Worm (Caenorhabditis elegans) whole organism, young adult: ENCODE measurements around the gene ogdh-1.
A peak's percentile ranks its signal among the peaks of the same experiment; 100 is the strongest.

ENCODE experiments used
- B0336.3 ChIP-seq: fragments of 200-800 bp; sonication (Bioruptor generic); IDR thresholded peaks from 2 replicates; pipeline ENCODE4 v1.3.6; 2022; ENCODE audit warnings: missing genetic modification characterization, missing compliant biosample characterization
- C06A6.2 ChIP-seq: fragments of 200-800 bp; sonication (Bioruptor generic); conservative IDR thresholded peaks from 2 replicates; pipeline ENCODE4 v1.3.6; 2022; ENCODE audit warnings: missing genetic modification characterization, missing compliant biosample characterization
- D2030.7 ChIP-seq: fragments of 200-800 bp; sonication (Bioruptor generic); IDR thresholded peaks from 2 replicates; pipeline ENCODE4 v1.3.6; 2022; ENCODE audit warnings: missing genetic modification reagents, missing genetic modification characterization, missing compliant biosample characterization
- F22D6.2 ChIP-seq: sonication (generic microtip); optimal IDR thresholded peaks from 2 replicates; lab custom pipeline; 2016; ENCODE audit warnings: mild to moderate bottlenecking, missing genetic modification characterization, missing compliant biosample characterization
- F33H1.4 ChIP-seq: fragments of 200-800 bp; sonication (Bioruptor generic); IDR thresholded peaks from 2 replicates; pipeline ENCODE4 v1.3.6; 2022; ENCODE audit warnings: missing genetic modification reagents, missing genetic modification characterization, missing compliant biosample characterization
- F49E8.2 ChIP-seq: sonication (generic microtip); optimal IDR thresholded peaks from 3 replicates; lab custom pipeline; 2017; ENCODE audit warnings: missing genetic modification characterization, mild to moderate bottlenecking, missing compliant biosample characterization, antibody characterized with exemption, moderate library complexity; ENCODE audit not compliant: insufficient read depth
- F52B5.7 ChIP-seq: sonication (generic microtip); optimal IDR thresholded peaks from 2 replicates; lab custom pipeline; 2016; ENCODE audit warnings: mild to moderate bottlenecking, missing genetic modification characterization, missing compliant biosample characterization
- F57C9.4 ChIP-seq: sonication (generic microtip); optimal IDR thresholded peaks from 2 replicates; lab custom pipeline; 2017; ENCODE audit warnings: mild to moderate bottlenecking, missing genetic modification characterization, missing compliant biosample characterization
- Y67H2A.10 ChIP-seq: fragments of 200-800 bp; sonication (Bioruptor generic); conservative IDR thresholded peaks from 2 replicates; pipeline ENCODE4 v1.3.6; 2022; ENCODE audit warnings: missing genetic modification reagents, missing genetic modification characterization, missing compliant biosample characterization
- aptf-3 ChIP-seq: fragments of 200-800 bp; sonication (Bioruptor generic); IDR thresholded peaks from 2 replicates; pipeline ENCODE4 v1.3.6; 2022; ENCODE audit warnings: missing genetic modification characterization, missing compliant biosample characterization
- attf-5 ChIP-seq: fragments of 200-800 bp; sonication (Bioruptor generic); optimal IDR thresholded peaks from 2 replicates; lab custom pipeline; 2018; ENCODE audit warnings: mild to moderate bottlenecking, missing genetic modification characterization, missing compliant biosample characterization
- bed-2 ChIP-seq: fragments of 200-800 bp; sonication (Bioruptor generic); IDR thresholded peaks from 2 replicates; pipeline ENCODE4 v1.3.6; 2022; ENCODE audit warnings: missing genetic modification reagents, missing genetic modification characterization, missing compliant biosample characterization
- cebp-1 ChIP-seq, 2 experiments: fragments of 200-800 bp in 1 of 2; sonication (Bioruptor generic) in 1 of 2; sonication (generic microtip) in 1 of 2; IDR thresholded peaks in 1 of 2; optimal IDR thresholded peaks in 1 of 2; 2 replicates each; pipeline versions ENCODE4 v1.3.6 to Lab custom; 2017 to 2022; ENCODE audit warnings: missing compliant biosample characterization in 2 of 2, missing genetic modification characterization in 2 of 2, mild to moderate bottlenecking in 1 of 2, missing genetic modification reagents in 1 of 2, moderate library complexity in 1 of 2
- ceh-27 ChIP-seq: fragments of 200-800 bp; sonication (Bioruptor generic); optimal IDR thresholded peaks from 2 replicates; lab custom pipeline; 2018; ENCODE audit warnings: mild to moderate bottlenecking, missing genetic modification characterization, moderate library complexity, missing compliant biosample characterization
- ceh-58 ChIP-seq: fragments of 200-800 bp; sonication (Bioruptor generic); IDR thresholded peaks from 2 replicates; pipeline ENCODE4 v1.3.6; 2022; ENCODE audit warnings: missing genetic modification characterization, missing compliant biosample characterization
- dox-1 ChIP-seq: fragments of 200-800 bp; sonication (Bioruptor generic); IDR thresholded peaks from 2 replicates; pipeline ENCODE4 v1.3.6; 2022; ENCODE audit warnings: missing genetic modification reagents, missing genetic modification characterization, missing compliant biosample characterization
- ekl-4 ChIP-seq: fragments of 200-800 bp; sonication (Bioruptor generic); IDR thresholded peaks from 2 replicates; pipeline ENCODE4 v1.3.6; 2022; ENCODE audit warnings: missing genetic modification reagents, missing genetic modification characterization, missing compliant biosample characterization
- ets-4 ChIP-seq: fragments of 200-800 bp; sonication (Bioruptor generic); optimal IDR thresholded peaks from 2 replicates; lab custom pipeline; 2018; ENCODE audit warnings: mild to moderate bottlenecking, missing genetic modification characterization, missing compliant biosample characterization
- fkh-3 ChIP-seq: sonication (generic microtip); optimal IDR thresholded peaks from 2 replicates; lab custom pipeline; 2016; ENCODE audit warnings: mild to moderate bottlenecking, missing genetic modification characterization, missing compliant biosample characterization
- him-1 ChIP-seq: sonication (generic microtip); optimal IDR thresholded peaks from 2 replicates; lab custom pipeline; 2016; ENCODE audit warnings: missing genotype, missing genetic modification reagents, missing genetic modification characterization, missing compliant biosample characterization
- hlh-26 ChIP-seq: fragments of 200-800 bp; sonication (Bioruptor generic); conservative IDR thresholded peaks from 2 replicates; pipeline ENCODE4 v1.3.6; 2022; ENCODE audit warnings: missing genetic modification reagents, missing genetic modification characterization, missing compliant biosample characterization
- hmg-1.2 ChIP-seq: fragments of 200-800 bp; sonication (Bioruptor generic); IDR thresholded peaks from 2 replicates; pipeline ENCODE4 v1.3.6; 2022; ENCODE audit warnings: missing genetic modification reagents, missing genetic modification characterization, missing compliant biosample characterization
- hmg-20 ChIP-seq: fragments of 200-800 bp; sonication (Bioruptor generic); IDR thresholded peaks from 2 replicates; pipeline ENCODE4 v1.3.6; 2022; ENCODE audit warnings: missing genetic modification reagents, missing genetic modification characterization, missing compliant biosample characterization
- hsf-1 ChIP-seq: fragments of 200-800 bp; sonication (Bioruptor generic); IDR thresholded peaks from 2 replicates; pipeline ENCODE4 v1.3.6; 2022; ENCODE audit warnings: missing genetic modification reagents, missing genetic modification characterization, missing compliant biosample characterization
- let-526 ChIP-seq: fragments of 200-800 bp; sonication (Bioruptor generic); IDR thresholded peaks from 2 replicates; pipeline ENCODE4 v1.3.6; 2022; ENCODE audit warnings: missing genetic modification reagents, missing genetic modification characterization, missing compliant biosample characterization
- let-607 ChIP-seq, 2 experiments: fragments of 200-800 bp in 1 of 2; sonication (Bioruptor generic) in 1 of 2; sonication (generic microtip) in 1 of 2; optimal IDR thresholded peaks; 2 replicates each; lab custom pipeline; 2016 to 2018; ENCODE audit warnings: mild to moderate bottlenecking in 2 of 2, missing compliant biosample characterization in 2 of 2, missing genetic modification characterization in 2 of 2, moderate library complexity in 2 of 2, missing genotype in 1 of 2
- lin-54 ChIP-seq: fragments of 200-800 bp; sonication (Bioruptor generic); optimal IDR thresholded peaks from 2 replicates; lab custom pipeline; 2018; ENCODE audit warnings: mild to moderate bottlenecking, missing genetic modification characterization, missing compliant biosample characterization
- lir-1 ChIP-seq: fragments of 200-800 bp; sonication (Bioruptor generic); conservative IDR thresholded peaks from 2 replicates; pipeline ENCODE4 v1.3.6; 2022; ENCODE audit warnings: missing genetic modification reagents, missing genetic modification characterization, missing compliant biosample characterization
- lsl-1 ChIP-seq: fragments of 200-800 bp; sonication (Bioruptor generic); optimal IDR thresholded peaks from 2 replicates; lab custom pipeline; 2018; ENCODE audit warnings: mild to moderate bottlenecking, missing genetic modification characterization, moderate library complexity, missing compliant biosample characterization
- madf-3 ChIP-seq: fragments of 200-800 bp; sonication (Bioruptor generic); IDR thresholded peaks from 2 replicates; pipeline ENCODE4 v1.3.6; 2022; ENCODE audit warnings: missing genetic modification reagents, missing genetic modification characterization, missing compliant biosample characterization
- madf-6 ChIP-seq: fragments of 200-800 bp; sonication (Bioruptor generic); IDR thresholded peaks from 2 replicates; pipeline ENCODE4 v1.3.6; 2022; ENCODE audit warnings: missing genetic modification reagents, missing genetic modification characterization, missing compliant biosample characterization
- mcd-1 ChIP-seq: fragments of 200-800 bp; sonication (Bioruptor generic); IDR thresholded peaks from 2 replicates; pipeline ENCODE4 v1.3.6; 2022; ENCODE audit warnings: missing genetic modification reagents, missing genetic modification characterization, missing compliant biosample characterization
- mel-28 ChIP-seq: sonication (generic microtip); optimal IDR thresholded peaks from 2 replicates; lab custom pipeline; 2016; ENCODE audit warnings: borderline replicate concordance, mild to moderate bottlenecking, missing genetic modification characterization, missing compliant biosample characterization
- mes-4 ChIP-seq: sonication (generic microtip); optimal IDR thresholded peaks from 2 replicates; lab custom pipeline; 2016; ENCODE audit warnings: missing genotype, missing genetic modification characterization, missing compliant biosample characterization
- nhr-90 ChIP-seq: sonication (generic microtip); optimal IDR thresholded peaks from 2 replicates; lab custom pipeline; 2016; ENCODE audit warnings: missing genotype, mild to moderate bottlenecking, missing genetic modification characterization, missing compliant biosample characterization
- pbrm-1 ChIP-seq: fragments of 200-800 bp; sonication (Bioruptor generic); IDR thresholded peaks from 2 replicates; pipeline ENCODE4 v1.3.6; 2022; ENCODE audit warnings: missing genetic modification reagents, missing genetic modification characterization, missing compliant biosample characterization
- rcor-1 ChIP-seq: fragments of 200-800 bp; sonication (Bioruptor generic); IDR thresholded peaks from 2 replicates; pipeline ENCODE4 v1.3.6; 2022; ENCODE audit warnings: missing genetic modification reagents, missing genetic modification characterization, missing compliant biosample characterization
- rec-8 ChIP-seq, 2 experiments: sonication (generic microtip); optimal IDR thresholded peaks; 2 replicates each; lab custom pipeline; 2016; ENCODE audit warnings: mild to moderate bottlenecking in 2 of 2, missing genetic modification characterization in 2 of 2, missing genetic modification reagents in 2 of 2, missing genotype in 2 of 2, missing biosample characterization in 1 of 2, missing compliant biosample characterization in 1 of 2, moderate library complexity in 1 of 2
- rpc-1 ChIP-seq, 2 experiments: fragments of 150-350 bp in 1 of 2; sonication (generic microtip) in 1 of 2; optimal IDR thresholded peaks; 2 replicates each; lab custom pipeline; 2014 to 2018; ENCODE audit warnings: missing biosample characterization in 1 of 2, missing genetic modification characterization in 1 of 2, missing genetic modification reagents in 1 of 2, missing genotype in 1 of 2
- snpc-4 ChIP-seq, 5 experiments: fragments of 150-350 bp in 1 of 5; sonication (generic microtip) in 4 of 5; optimal IDR thresholded peaks; 2 replicates each; lab custom pipeline; 2014 to 2018; ENCODE audit warnings: missing genetic modification characterization in 5 of 5, missing biosample characterization in 3 of 5, antibody characterized with exemption in 2 of 5, mild to moderate bottlenecking in 2 of 5, missing compliant biosample characterization in 2 of 5, missing genotype in 2 of 5, moderate library complexity in 2 of 5, missing genetic modification reagents in 1 of 5
- unc-62 ChIP-seq: fragments of 150-350 bp; optimal IDR thresholded peaks from 2 replicates; lab custom pipeline; 2014; ENCODE audit warnings: missing biosample characterization, missing genetic modification reagents, missing genetic modification characterization
- xnd-1 ChIP-seq: sonication (generic microtip); optimal IDR thresholded peaks from 2 replicates; lab custom pipeline; 2016; ENCODE audit warnings: missing genotype, missing genetic modification reagents, missing genetic modification characterization, missing compliant biosample characterization
- ztf-28 ChIP-seq: fragments of 200-800 bp; sonication (Bioruptor generic); IDR thresholded peaks from 2 replicates; pipeline ENCODE4 v1.3.6; 2022; ENCODE audit warnings: missing genetic modification reagents, missing genetic modification characterization, missing compliant biosample characterization

The ogdh-1 gene

ce11 chrIV:4720522-4720921 is 16.7 kb upstream of the ogdh-1 start (continued):
- TF ChIP-seq cebp-1 (GFP tag; IDR thresholded peaks at IDR 0.05; lab: Robert Waterston, UW), result peak; percentile 91
- TF ChIP-seq cebp-1 (tag; optimal IDR thresholded peaks at IDR 0.05; lab: Kevin White, UChicago), result peak; percentile 53
- TF ChIP-seq dox-1, result peak; percentile 98
- TF ChIP-seq bed-2 (GFP tag; lab: Robert Waterston, UW), result peak; percentile 93
- TF ChIP-seq aptf-3, result 0 out of 2 replicates have a peak, but pooled peaks have one; percentile 17
- TF ChIP-seq hmg-20 (GFP tag; lab: Robert Waterston, UW), result peak; percentile 66; the same call in 1 of the 2 replicates
- TF ChIP-seq lir-1 (GFP tag; lab: Robert Waterston, UW), result peak; percentile 70
- peak; percentile 79 for TF ChIP-seq Y67H2A.10 (GFP tag; lab: Robert Waterston, UW)
- peak; percentile 90 for TF ChIP-seq madf-3 (GFP tag; lab: Robert Waterston, UW)
- TF ChIP-seq pbrm-1, result peak; percentile 93
- TF ChIP-seq D2030.7 (GFP tag; lab: Robert Waterston, UW), result peak; percentile 80
- TF ChIP-seq ekl-4 (GFP tag; lab: Robert Waterston, UW), result peak; percentile 89

- peak; percentile 76 for TF ChIP-seq mcd-1 (GFP tag; lab: Robert Waterston, UW)
- TF ChIP-seq hmg-1.2, result peak; percentile 33; the same call in 1 of the 2 replicates
- TF ChIP-seq, all 124 proteins: peak for 2; not testable (repeated sequence) for 122
These were observed 12.0 kb upstream of the ogdh-1 start, which contains the start of gene miro-1 for ce11 chrIV:4715785-4716184. Gene miro-1, minus strand, starts transcription at chrIV:4715807.

- TF ChIP-seq mel-28 (tag; lab: Kevin White, UChicago) (no peak), hsf-1 (GFP tag; lab: Robert Waterston, UW) (0 out of 2 replicates have a peak, but pooled peaks have one; percentile 34), let-526 (no peak), madf-6 (peak; percentile 32), let-607 (tag; optimal IDR thresholded peaks at IDR 0.05; lab: Kevin White, UChicago) (peak in 1 of 2 experiments; percentile 13), ztf-28 (no peak), attf-5 (peak; percentile 25), snpc-4 (GFP tag; optimal IDR thresholded peaks at IDR 0.05; lab: Kevin White, UChicago) (peak; percentile 26), snpc-4 (tag; optimal IDR thresholded peaks at IDR 0.05; lab: Kevin White, UChicago) (peak in 2 of 4 experiments; percentile 13 to 32), C06A6.2 (GFP tag; lab: Robert Waterston, UW) (no peak), bed-2 (GFP tag; lab: Robert Waterston, UW) (no peak), nhr-90 (tag; lab: Kevin White, UChicago) (no peak), lin-54 (GFP tag; lab: Kevin White, UChicago) (peak; percentile 23), pbrm-1 (no peak), unc-62 (GFP tag; lab: Kevin White, UChicago) (no peak), F57C9.4 (tag; lab: Kevin White, UChicago) (no peak), hlh-26 (GFP tag; lab: Robert Waterston, UW) (no peak), F22D6.2 (no peak), dox-1 (peak; percentile 73), fkh-3 (tag; lab: Kevin White, UChicago) (no peak), mes-4 (tag; lab: Kevin White, UChicago) (no peak), rcor-1 (GFP tag; lab: Robert Waterston, UW) (no peak), ets-4 (no peak), rpc-1 (optimal IDR thresholded peaks at IDR 0.05; lab: Kevin White, UChicago) (no peak), rpc-1 (tag; optimal IDR thresholded peaks at IDR 0.05; lab: Kevin White, UChicago) (no peak), ceh-58 (GFP tag; lab: Robert Waterston, UW) (no peak), F49E8.2 (tag; lab: Kevin White, UChicago) (no peak), ceh-27 (GFP tag; lab: Kevin White, UChicago) (no peak), B0336.3 (GFP tag; lab: Robert Waterston, UW) (0 out of 2 replicates have a peak, but pooled peaks have one; percentile 9), F33H1.4 (GFP tag; lab: Robert Waterston, UW) (no peak), F52B5.7 (tag; lab: Kevin White, UChicago) (no peak), xnd-1 (tag; lab: Kevin White, UChicago) (no peak), him-1 (tag; lab: Kevin White, UChicago) (no peak), lsl-1 (GFP tag; lab: Kevin White, UChicago) (peak; percentile 27), rec-8 (tag; optimal IDR thresholded peaks at IDR 0.05; lab: Kevin White, UChicago) (peak in 1 of 2 experiments; percentile 33)
These were observed 8.6 kb upstream of the ogdh-1 start, which contains the start of gene yars-2 for ce11 chrIV:4712376-4712775. Gene yars-2, minus strand, starts transcription at chrIV:4712624.
